Worm (Caenorhabditis elegans): ENCODE measurements around the gene bcmo-2.

Gene bcmo-2

ce11 chrII:3935990-3936389 is 25.4 kb upstream of the bcmo-2 start:
- peak; percentile 82 for TF ChIP-seq madf-8 (GFP tag; conservative IDR thresholded peaks at IDR 0.05)
- peak; percentile 33 for TF ChIP-seq dpl-1 (GFP tag; optimal IDR thresholded peaks at IDR 0.05)
- peak; percentile 82 for TF ChIP-seq efl-1 (GFP tag; optimal IDR thresholded peaks at IDR 0.05)
- no peak for TF ChIP-seq hlh-12 (tag; optimal IDR thresholded peaks at IDR 0.05)
- TF ChIP-seq ceh-91 (GFP tag; IDR thresholded peaks at IDR 0.05) = peak; percentile 67; the same call in 1 of the 2 replicates
- peak; percentile 77 for TF ChIP-seq madf-6 (GFP tag; IDR thresholded peaks at IDR 0.05)
- no peak for TF ChIP-seq F10E7.11 (tag; optimal IDR thresholded peaks at IDR 0.05)
- peak; percentile 31 for TF ChIP-seq snpc-3.4 (tag; optimal IDR thresholded peaks at IDR 0.05)
- TF ChIP-seq D2030.7 (GFP tag; IDR thresholded peaks at IDR 0.05) = peak; percentile 49
- TF ChIP-seq nfya-1 (tag; optimal IDR thresholded peaks at IDR 0.05; ENCODE audit: borderline replicate concordance, insufficient read depth) = no peak
- TF ChIP-seq F55B11.4 (tag; optimal IDR thresholded peaks at IDR 0.05; ENCODE audit: borderline replicate concordance, insufficient read depth) = no peak
- TF ChIP-seq xnd-1 (tag; optimal IDR thresholded peaks at IDR 0.05) = peak; percentile 62
- no peak for TF ChIP-seq T26A5.8 (tag; optimal IDR thresholded peaks at IDR 0.05)
- peak; percentile 26 for TF ChIP-seq him-1 (tag; optimal IDR thresholded peaks at IDR 0.05)
- peak; percentile 46 for TF ChIP-seq lsl-1 (GFP tag; optimal IDR thresholded peaks at IDR 0.05)
- TF ChIP-seq ets-4 (GFP tag; optimal IDR thresholded peaks at IDR 0.05) = no peak
- peak; percentile 69; the same call in 1 of the 2 replicates for TF ChIP-seq hsf-1 (GFP tag; IDR thresholded peaks at IDR 0.05)
- peak; percentile 33 for TF ChIP-seq hrde-1 (tag; optimal IDR thresholded peaks at IDR 0.05; ENCODE audit: borderline replicate concordance)
- TF ChIP-seq F33H1.4 (GFP tag; IDR thresholded peaks at IDR 0.05) = peak; percentile 62
- TF ChIP-seq nhr-80 (tag; optimal IDR thresholded peaks at IDR 0.05) = no peak

DNA sequence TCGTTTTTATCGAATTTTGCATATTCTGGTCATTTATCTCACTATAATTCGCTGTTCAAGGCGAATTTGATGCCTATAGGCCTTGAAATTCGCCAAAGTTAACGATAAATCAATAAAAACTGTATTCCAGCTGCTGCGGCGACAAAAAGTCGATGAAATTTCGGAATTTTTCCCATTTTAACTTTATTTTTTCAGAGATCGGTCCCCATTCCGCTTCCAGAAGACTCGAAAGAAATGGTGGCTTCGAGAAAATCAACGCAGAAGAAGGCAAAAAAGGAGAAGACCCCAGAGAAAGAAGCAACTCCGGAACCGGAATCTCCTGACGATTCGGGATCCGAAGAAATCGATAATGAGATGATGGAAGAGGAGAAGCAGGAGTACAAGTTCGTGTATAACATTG is 24.5 kb upstream of the bcmo-2 start:
- TF ChIP-seq B0035.1 (tag; optimal IDR thresholded peaks at IDR 0.05) = no peak
- peak; percentile 71; the same call in 1 of the 2 replicates for TF ChIP-seq madf-3 (GFP tag; IDR thresholded peaks at IDR 0.05)
- TF ChIP-seq B0336.3 (GFP tag; IDR thresholded peaks at IDR 0.05) = 0 out of 2 replicates have a peak, but pooled peaks have one; percentile 27
- peak; percentile 51; the same call in 1 of the 2 replicates for TF ChIP-seq madf-6 (GFP tag; IDR thresholded peaks at IDR 0.05)
- no peak for TF ChIP-seq F49E8.2 (tag; optimal IDR thresholded peaks at IDR 0.05; ENCODE audit: insufficient read depth)
- no peak for TF ChIP-seq nhr-120 (GFP tag; IDR thresholded peaks at IDR 0.05)
- TF ChIP-seq lin-54 (GFP tag; optimal IDR thresholded peaks at IDR 0.05) = peak; percentile 2
- no peak for TF ChIP-seq lin-40 (tag; optimal IDR thresholded peaks at IDR 0.05)
- TF ChIP-seq ekl-4 (GFP tag; IDR thresholded peaks at IDR 0.05) = 0 out of 2 replicates have a peak, but pooled peaks have one; percentile 19

DNA sequence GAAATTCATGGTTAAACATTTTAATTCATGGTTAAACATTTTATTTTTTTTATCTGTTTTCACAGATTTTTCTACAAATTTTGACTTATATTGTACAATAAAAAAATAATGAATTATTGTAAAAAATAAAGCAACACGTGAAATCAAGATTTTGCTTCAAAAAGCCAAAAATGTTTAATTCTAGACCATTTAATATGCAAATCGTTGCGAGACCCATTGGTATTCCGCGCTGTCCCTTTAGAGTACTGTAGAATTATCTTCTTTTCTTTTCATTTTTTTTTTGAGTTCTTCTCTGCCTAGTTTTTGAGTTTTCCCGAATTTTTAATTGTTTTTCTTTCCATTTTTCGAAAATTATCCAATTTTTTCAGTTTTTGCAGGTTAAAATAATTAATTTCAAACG is 23.4 kb upstream of the bcmo-2 start, which contains the start of gene Y14H12B.1:
TSS of gene Y14H12B.1 (plus strand) at position 363 of the 400 bp plus-strand sequence.
- TF ChIP-seq madf-8 (GFP tag; conservative IDR thresholded peaks at IDR 0.05) (peak; percentile 72), lsl-1 (GFP tag; optimal IDR thresholded peaks at IDR 0.05) (peak; percentile 84), nhr-80 (tag; optimal IDR thresholded peaks at IDR 0.05) (no peak), madf-6 (GFP tag; IDR thresholded peaks at IDR 0.05) (peak; percentile 82), F33H1.4 (GFP tag; IDR thresholded peaks at IDR 0.05) (peak; percentile 88), lin-26 (GFP tag; IDR thresholded peaks at IDR 0.05) (no peak), nfya-2 (GFP tag; IDR thresholded peaks at IDR 0.05) (no peak), athp-1 (tag; optimal IDR thresholded peaks at IDR 0.05) (no peak), rcor-1 (GFP tag; IDR thresholded peaks at IDR 0.05) (no peak), madf-3 (GFP tag; IDR thresholded peaks at IDR 0.05) (no peak), hlh-12 (tag; optimal IDR thresholded peaks at IDR 0.05) (no peak), F10E7.11 (tag; optimal IDR thresholded peaks at IDR 0.05) (no peak), akir-1 (GFP tag; optimal IDR thresholded peaks at IDR 0.05) (no peak), F55B11.4 (tag; optimal IDR thresholded peaks at IDR 0.05; ENCODE audit: borderline replicate concordance, insufficient read depth) (no peak), mel-28 (tag; optimal IDR thresholded peaks at IDR 0.05; ENCODE audit: borderline replicate concordance) (no peak), gei-17 (GFP tag; optimal IDR thresholded peaks at IDR 0.05) (no peak), xnd-1 (tag; optimal IDR thresholded peaks at IDR 0.05) (peak; percentile 74), ceh-58 (GFP tag; IDR thresholded peaks at IDR 0.05) (no peak), snpc-3.4 (tag; optimal IDR thresholded peaks at IDR 0.05) (no peak), ceh-27 (GFP tag; optimal IDR thresholded peaks at IDR 0.05) (no peak), ztf-22 (GFP tag; optimal IDR thresholded peaks at IDR 0.05) (no peak), F57C9.4 (tag; optimal IDR thresholded peaks at IDR 0.05) (no peak), efl-1 (GFP tag; optimal IDR thresholded peaks at IDR 0.05) (peak; percentile 17)

Measured in whole organism, young adult.